Fruit fly (Drosophila melanogaster): ENCODE data around the gene Ostgamma.

Gene Ostgamma

dm6 chr2L:8328526-8329097 is 20.6 kb upstream of the Ostgamma start:
- TF ChIP-seq CG6276 (GFP tag; optimal IDR thresholded peaks at IDR 0.05) (no peak), eg (GFP tag; IDR thresholded peaks at IDR 0.05) (no peak), svp (GFP tag) (peak; percentile 2), Eip78C (GFP tag) (peak; percentile 33)

dm6 chr2L:8327783-8328327 is 19.9 kb upstream of the Ostgamma start:
- TF ChIP-seq CG16779 (tag; optimal IDR thresholded peaks at IDR 0.05) (no peak), CG4318 (GFP tag; optimal IDR thresholded peaks at IDR 0.05) (no peak), svp (GFP tag) (peak; percentile 3)

dm6 chr2L:8327272-8327555 is 19.2 kb upstream of the Ostgamma start, which contains the start of gene CG14275:
Gene CG14275 (plus strand): TSS chr2L:8327456.
- TF ChIP-seq CG8632 (GFP tag; optimal IDR thresholded peaks at IDR 0.05) (no peak), vri (GFP tag; optimal IDR thresholded peaks at IDR 0.05) (no peak), achi (GFP tag; optimal IDR thresholded peaks at IDR 0.05) (no peak), CG34406 (GFP tag; optimal IDR thresholded peaks at IDR 0.05) (no peak), CG9139 (GFP tag; optimal IDR thresholded peaks at IDR 0.05) (no peak), CG7368 (GFP tag; optimal IDR thresholded peaks at IDR 0.05) (no peak), svp (GFP tag) (no peak), Ets96B (tag; optimal IDR thresholded peaks at IDR 0.05) (no peak)

dm6 chr2L:8326414-8327271 is 18.7 kb upstream of the Ostgamma start:
- TF ChIP-seq OdsH (GFP tag; optimal IDR thresholded peaks at IDR 0.05) (peak; percentile 36), Eip93F (GFP tag; optimal IDR thresholded peaks at IDR 0.05) (no peak), Sox102F (GFP tag; optimal IDR thresholded peaks at IDR 0.05) (peak; percentile 31), CG15336 (GFP tag; IDR thresholded peaks at IDR 0.05) (peak; percentile 62; the same call in 1 of the 2 replicates), CG8632 (GFP tag; optimal IDR thresholded peaks at IDR 0.05) (peak; percentile 28), CG31627 (GFP tag; optimal IDR thresholded peaks at IDR 0.05) (peak; percentile 6), CG6854 (GFP tag; optimal IDR thresholded peaks at IDR 0.05) (no peak), topi (GFP tag; optimal IDR thresholded peaks at IDR 0.05) (peak; percentile 27), dsx (GFP tag; optimal IDR thresholded peaks at IDR 0.05; ENCODE audit: poor library complexity, severe bottlenecking) (peak; percentile 4), Smox (GFP tag; optimal IDR thresholded peaks at IDR 0.05) (peak; percentile 11), CG6276 (GFP tag; optimal IDR thresholded peaks at IDR 0.05) (no peak), svp (GFP tag) (peak; percentile 91), Hr38 (GFP tag; optimal IDR thresholded peaks at IDR 0.05) (no peak), CG32006 (GFP tag; optimal IDR thresholded peaks at IDR 0.05) (peak; percentile 46), salr (GFP tag; optimal IDR thresholded peaks at IDR 0.05) (no peak), Lpt (GFP tag; optimal IDR thresholded peaks at IDR 0.05) (no peak), Ets21C (GFP tag; optimal IDR thresholded peaks at IDR 0.05) (no peak), CG11902 (GFP tag; optimal IDR thresholded peaks at IDR 0.05) (no peak), ss (GFP tag; optimal IDR thresholded peaks at IDR 0.05) (no peak), CG10631 (GFP tag; optimal IDR thresholded peaks at IDR 0.05) (peak; percentile 12), CG6792 (GFP tag; optimal IDR thresholded peaks at IDR 0.05) (peak; percentile 22), eg (GFP tag; IDR thresholded peaks at IDR 0.05) (peak; percentile 70; the same call in 1 of the 3 replicates), Hr4 (GFP tag; optimal IDR thresholded peaks at IDR 0.05) (no peak), CG4318 (GFP tag; optimal IDR thresholded peaks at IDR 0.05) (peak; percentile 11), CG9139 (GFP tag; optimal IDR thresholded peaks at IDR 0.05) (no peak), Eip78C (GFP tag) (peak; percentile 80), Met (GFP tag; optimal IDR thresholded peaks at IDR 0.05) (peak; percentile 44), esn (GFP tag; optimal IDR thresholded peaks at IDR 0.05) (peak; percentile 58), CG6808 (GFP tag; optimal IDR thresholded peaks at IDR 0.05) (no peak), vri (GFP tag; optimal IDR thresholded peaks at IDR 0.05) (peak; percentile 3), lz (GFP tag; optimal IDR thresholded peaks at IDR 0.05) (peak; percentile 30), CG8119 (GFP tag; IDR thresholded peaks at IDR 0.05) (peak; percentile 59), cyc (GFP tag; optimal IDR thresholded peaks at IDR 0.05) (peak; percentile 35), CG3919 (GFP tag; optimal IDR thresholded peaks at IDR 0.05) (no peak), Hr39 (GFP tag; optimal IDR thresholded peaks at IDR 0.05) (peak; percentile 16), acj6 (GFP tag; optimal IDR thresholded peaks at IDR 0.05) (peak; percentile 1), pdm3 (GFP tag; optimal IDR thresholded peaks at IDR 0.05) (peak; percentile 17), CG34406 (GFP tag; optimal IDR thresholded peaks at IDR 0.05) (peak; percentile 41)

Data from whole organism, prepupa.